Fruit fly (Drosophila melanogaster): ENCODE measurements around the gene CG9399.
A peak's percentile ranks its signal among the peaks of the same experiment; 100 is the strongest.

- peak; percentile 56 for TF ChIP-seq pad (GFP tag; optimal IDR thresholded peaks at IDR 0.05)
- peak; percentile 51 for TF ChIP-seq CG7045 (GFP tag; optimal IDR thresholded peaks at IDR 0.05)
- peak; percentile 93 for TF ChIP-seq Mnt (GFP tag; optimal IDR thresholded peaks at IDR 0.05)
- peak; percentile 43 for TF ChIP-seq CG33017 (tag; optimal IDR thresholded peaks at IDR 0.05)
Measured at dm6 chr3R:9551013-9551658, 22.9 kb downstream of the CG9399 start.
